Worm (Caenorhabditis elegans): Measurements from ENCODE around the gene col-101.
A peak's percentile ranks its signal among the peaks of the same experiment; 100 is the strongest.

- TF ChIP-seq dmd-4 (tag; optimal IDR thresholded peaks at IDR 0.05; ENCODE audit: borderline replicate concordance) (no peak), pqm-1 (tag; optimal IDR thresholded peaks at IDR 0.05) (peak; percentile 18), ttx-3 (tag; optimal IDR thresholded peaks at IDR 0.05) (no peak), unc-55 (GFP tag; optimal IDR thresholded peaks at IDR 0.05) (no peak), lin-11 (tag; optimal IDR thresholded peaks at IDR 0.05) (no peak), C08G9.2 (tag; optimal IDR thresholded peaks at IDR 0.05) (no peak), fkh-10 (GFP tag; optimal IDR thresholded peaks at IDR 0.05) (no peak), ref-2 (tag; optimal IDR thresholded peaks at IDR 0.05) (no peak), eyg-1 (tag; optimal IDR thresholded peaks at IDR 0.05) (no peak), pha-4 (tag; optimal IDR thresholded peaks at IDR 0.05) (no peak), fkh-6 (tag; optimal IDR thresholded peaks at IDR 0.05) (no peak), pat-9 (tag; optimal IDR thresholded peaks at IDR 0.05) (no peak), unc-3 (GFP tag; conservative IDR thresholded peaks at IDR 0.05) (no peak), unc-3 (tag; optimal IDR thresholded peaks at IDR 0.05) (no peak)
Observed at ce11 chrIV:291851-292367, 34.9 kb downstream of the col-101 start.
